Fruit fly (Drosophila melanogaster) whole organism, embryonic: ENCODE results near the gene mTerf3.

Experiments used
- Bgb ChIP-seq: fragments of 200-800 bp; sonication (Bioruptor generic); IDR thresholded peaks from 2 replicates; pipeline ENCODE4 v1.3.6; 2022; ENCODE audit warnings: missing biosample characterization, missing genetic modification characterization; ENCODE audit not compliant: partially characterized antibody
- CG10267 ChIP-seq: fragments of 200-800 bp; sonication (Bioruptor generic); optimal IDR thresholded peaks from 2 replicates; lab custom pipeline; 2018; ENCODE audit warnings: missing biosample characterization, mild to moderate bottlenecking, missing genetic modification characterization, moderate library complexity
- CG10431 ChIP-seq: fragments of 200-800 bp; sonication (Bioruptor generic); optimal IDR thresholded peaks from 3 replicates; lab custom pipeline; 2018; ENCODE audit warnings: missing biosample characterization, mild to moderate bottlenecking, missing genetic modification characterization
- CG10979 ChIP-seq: fragments of 200-800 bp; sonication (Bioruptor generic); optimal IDR thresholded peaks from 2 replicates; lab custom pipeline; 2018; ENCODE audit warnings: missing biosample characterization, mild to moderate bottlenecking, missing genetic modification characterization, moderate library complexity
- CG12155 ChIP-seq: fragments of 200-800 bp; sonication (Bioruptor generic); optimal IDR thresholded peaks from 3 replicates; lab custom pipeline; 2016; ENCODE audit warnings: missing biosample characterization, missing genetic modification characterization
- CG12219 ChIP-seq: fragments of 200-800 bp; sonication (Bioruptor generic); optimal IDR thresholded peaks from 3 replicates; lab custom pipeline; 2018; ENCODE audit warnings: missing biosample characterization, mild to moderate bottlenecking, missing genetic modification characterization
- CG13287 ChIP-seq: fragments of 200-800 bp; sonication (Bioruptor generic); IDR thresholded peaks from 2 replicates; pipeline ENCODE4 v1.3.6; 2022; ENCODE audit warnings: missing biosample characterization, missing genetic modification characterization; ENCODE audit not compliant: partially characterized antibody
- CG14965 ChIP-seq: fragments of 200-800 bp; sonication (Bioruptor generic); optimal IDR thresholded peaks from 2 replicates; lab custom pipeline; 2016; ENCODE audit warnings: missing biosample characterization, missing genetic modification characterization, borderline replicate concordance
- CG15601 ChIP-seq: fragments of 200-800 bp; sonication (Bioruptor generic); optimal IDR thresholded peaks from 3 replicates; lab custom pipeline; 2019; ENCODE audit warnings: missing biosample characterization, mild to moderate bottlenecking, missing genetic modification characterization, moderate library complexity
- CG17568 ChIP-seq: fragments of 200-800 bp; sonication (Bioruptor generic); optimal IDR thresholded peaks from 2 replicates; lab custom pipeline; 2018; ENCODE audit warnings: missing biosample characterization, mild to moderate bottlenecking, missing genetic modification characterization, moderate library complexity
- CG2712 ChIP-seq: fragments of 200-800 bp; optimal IDR thresholded peaks from 3 replicates; lab custom pipeline; 2019; ENCODE audit warnings: missing biosample characterization, mild to moderate bottlenecking, missing genetic modification characterization, moderate library complexity
- CG33213 ChIP-seq: fragments of 200-800 bp; sonication (Bioruptor generic); optimal IDR thresholded peaks from 3 replicates; lab custom pipeline; 2016; ENCODE audit warnings: missing biosample characterization, missing genetic modification characterization
- CG3838 ChIP-seq: fragments of 200-800 bp; sonication (Bioruptor generic); optimal IDR thresholded peaks from 3 replicates; lab custom pipeline; 2016; ENCODE audit warnings: missing biosample characterization, missing genetic modification characterization
- CG42726 ChIP-seq: fragments of 200-800 bp; sonication (Bioruptor generic); IDR thresholded peaks from 2 replicates; pipeline ENCODE4 v1.3.6; 2022; ENCODE audit warnings: missing biosample characterization, missing genetic modification characterization; ENCODE audit not compliant: partially characterized antibody
- CG6813 ChIP-seq: fragments of 200-800 bp; sonication (Bioruptor generic); optimal IDR thresholded peaks from 2 replicates; lab custom pipeline; 2017; ENCODE audit warnings: missing biosample characterization, missing genetic modification characterization, mild to moderate bottlenecking, moderate library complexity, missing genetic modification reagents
- CG7271 ChIP-seq: fragments of 200-800 bp; sonication (Bioruptor generic); optimal IDR thresholded peaks from 2 replicates; lab custom pipeline; 2018; ENCODE audit warnings: missing biosample characterization, mild to moderate bottlenecking, missing genetic modification characterization, moderate library complexity
- CG8089 ChIP-seq: fragments of 200-800 bp; sonication (Bioruptor generic); optimal IDR thresholded peaks from 3 replicates; lab custom pipeline; 2016; ENCODE audit warnings: missing biosample characterization, missing genetic modification characterization
- CrebB ChIP-seq: fragments of 200-800 bp; sonication (Bioruptor generic); optimal IDR thresholded peaks from 3 replicates; lab custom pipeline; 2018; ENCODE audit warnings: missing biosample characterization, mild to moderate bottlenecking, missing genetic modification characterization
- Dad ChIP-seq: fragments of 200-800 bp; sonication (Bioruptor generic); optimal IDR thresholded peaks from 3 replicates; lab custom pipeline; 2016; ENCODE audit warnings: missing biosample characterization, missing genetic modification characterization
- Dek ChIP-seq: fragments of 200-800 bp; sonication (Bioruptor generic); optimal IDR thresholded peaks from 3 replicates; lab custom pipeline; 2019; ENCODE audit warnings: missing biosample characterization, mild to moderate bottlenecking, missing genetic modification characterization, moderate library complexity
- E2f1 ChIP-seq: fragments of 200-800 bp; sonication (Bioruptor generic); IDR thresholded peaks from 2 replicates; pipeline ENCODE4 v1.3.6; 2022; ENCODE audit warnings: missing biosample characterization, missing genetic modification characterization
- Elba2 ChIP-seq: fragments of 200-800 bp; sonication (Bioruptor generic); optimal IDR thresholded peaks from 3 replicates; lab custom pipeline; 2016; ENCODE audit warnings: missing biosample characterization, missing genetic modification characterization
- Ets97D ChIP-seq: fragments of 200-800 bp; sonication (Bioruptor generic); optimal IDR thresholded peaks from 3 replicates; lab custom pipeline; 2016; ENCODE audit warnings: missing biosample characterization, missing genetic modification characterization
- Gsc ChIP-seq: fragments of 200-800 bp; sonication (Bioruptor generic); IDR thresholded peaks from 2 replicates; pipeline ENCODE4 v1.3.6; 2022; ENCODE audit warnings: missing biosample characterization, missing genetic modification characterization
- HLH4C ChIP-seq: fragments of 200-800 bp; sonication (Bioruptor generic); IDR thresholded peaks from 3 replicates; pipeline ENCODE4 v1.3.6; 2022; ENCODE audit warnings: missing biosample characterization, missing genetic modification characterization; ENCODE audit not compliant: partially characterized antibody
- HLHmδ ChIP-seq: fragments of 200-800 bp; sonication (Bioruptor generic); optimal IDR thresholded peaks from 2 replicates; lab custom pipeline; 2018; ENCODE audit warnings: missing biosample characterization, mild to moderate bottlenecking, missing genetic modification characterization, moderate library complexity
- Med ChIP-seq: fragments of 200-800 bp; sonication (Bioruptor generic); peaks from one replicate; lab custom pipeline; 2016; ENCODE audit warnings: missing biosample characterization, missing genetic modification characterization, mild to moderate bottlenecking, inconsistent platforms, moderate library complexity
- Neu2 ChIP-seq: fragments of 200-800 bp; sonication (Bioruptor generic); optimal IDR thresholded peaks from 3 replicates; lab custom pipeline; 2016; ENCODE audit warnings: missing biosample characterization, missing genetic modification characterization, borderline replicate concordance
- Nf-YA ChIP-seq: fragments of 200-800 bp; sonication (Bioruptor generic); IDR thresholded peaks from 2 replicates; pipeline ENCODE4 v1.3.6; 2022; ENCODE audit warnings: missing biosample characterization, missing genetic modification characterization
- Pdp1 ChIP-seq, 2 experiments: fragments of 200-800 bp; sonication (Bioruptor generic); optimal IDR thresholded peaks; 3 replicates each; lab custom pipeline; 2016; ENCODE audit warnings: missing biosample characterization in 2 of 2, missing genetic modification characterization in 2 of 2, mild to moderate bottlenecking in 1 of 2, moderate library complexity in 1 of 2
- Ptx1 ChIP-seq: fragments of 200-800 bp; sonication (Bioruptor generic); IDR thresholded peaks from 2 replicates; pipeline ENCODE4 v1.3.6; 2022; ENCODE audit warnings: missing biosample characterization, missing genetic modification characterization
- Sox102F ChIP-seq: fragments of 200-800 bp; sonication (Bioruptor generic); optimal IDR thresholded peaks from 2 replicates; lab custom pipeline; 2018; ENCODE audit warnings: missing biosample characterization, mild to moderate bottlenecking, missing genetic modification characterization, moderate library complexity
- chm ChIP-seq: fragments of 200-800 bp; sonication (Bioruptor generic); IDR thresholded peaks from 2 replicates; pipeline ENCODE4 v1.3.6; 2022; ENCODE audit warnings: missing biosample characterization, missing genetic modification characterization
- dati ChIP-seq: fragments of 200-800 bp; sonication (Bioruptor generic); IDR thresholded peaks from 2 replicates; pipeline ENCODE4 v1.3.6; 2022; ENCODE audit warnings: missing biosample characterization, missing genetic modification characterization
- eve ChIP-seq, 2 experiments: fragments of >200 bp; optimal IDR thresholded peaks; 2 replicates each; lab custom pipeline; 2017; ENCODE audit warnings: missing biosample characterization in 2 of 2, missing genetic modification characterization in 2 of 2
- gcm ChIP-seq: fragments of 200-800 bp; sonication (Bioruptor generic); optimal IDR thresholded peaks from 2 replicates; lab custom pipeline; 2019; ENCODE audit warnings: missing biosample characterization, mild to moderate bottlenecking, missing genetic modification characterization, moderate library complexity
- grau ChIP-seq: fragments of 200-800 bp; optimal IDR thresholded peaks from 3 replicates; lab custom pipeline; 2019; ENCODE audit warnings: missing biosample characterization, mild to moderate bottlenecking, missing genetic modification characterization, moderate library complexity
- lov ChIP-seq, 2 experiments: fragments of 200-800 bp in 1 of 2; fragments of >200 bp in 1 of 2; sonication (Bioruptor generic) in 1 of 2; IDR thresholded peaks in 1 of 2; optimal IDR thresholded peaks in 1 of 2; 2 replicates in 1 of 2; 3 replicates in 1 of 2; pipeline versions ENCODE4 v1.3.6 to Lab custom; 2017 to 2022; ENCODE audit warnings: missing biosample characterization in 1 of 2, missing genetic modification characterization in 1 of 2
- mld ChIP-seq: fragments of 200-800 bp; sonication (Bioruptor generic); IDR thresholded peaks from 3 replicates; pipeline ENCODE4 v1.3.6; 2022; ENCODE audit warnings: missing biosample characterization, missing genetic modification characterization; ENCODE audit not compliant: partially characterized antibody
- rib ChIP-seq: fragments of 200-800 bp; sonication (Bioruptor generic); IDR thresholded peaks from 2 replicates; pipeline ENCODE4 v1.3.6; 2022; ENCODE audit warnings: missing biosample characterization, missing genetic modification characterization
- sens ChIP-seq: fragments of 200-800 bp; sonication (Bioruptor generic); peaks from one replicate; lab custom pipeline; 2016; ENCODE audit warnings: missing biosample characterization, missing genetic modification characterization
- shn ChIP-seq: fragments of 200-800 bp; sonication (Bioruptor generic); optimal IDR thresholded peaks from 3 replicates; lab custom pipeline; 2016; ENCODE audit warnings: missing biosample characterization, missing genetic modification characterization
- sima ChIP-seq: fragments of 200-800 bp; sonication (Bioruptor generic); optimal IDR thresholded peaks from 2 replicates; lab custom pipeline; 2016; ENCODE audit warnings: missing biosample characterization, missing genetic modification characterization
- z ChIP-seq: fragments of 200-800 bp; sonication (Bioruptor generic); IDR thresholded peaks from 3 replicates; pipeline ENCODE4 v1.3.6; 2022; ENCODE audit warnings: missing biosample characterization, missing genetic modification characterization

The mTerf3 gene

DNA sequence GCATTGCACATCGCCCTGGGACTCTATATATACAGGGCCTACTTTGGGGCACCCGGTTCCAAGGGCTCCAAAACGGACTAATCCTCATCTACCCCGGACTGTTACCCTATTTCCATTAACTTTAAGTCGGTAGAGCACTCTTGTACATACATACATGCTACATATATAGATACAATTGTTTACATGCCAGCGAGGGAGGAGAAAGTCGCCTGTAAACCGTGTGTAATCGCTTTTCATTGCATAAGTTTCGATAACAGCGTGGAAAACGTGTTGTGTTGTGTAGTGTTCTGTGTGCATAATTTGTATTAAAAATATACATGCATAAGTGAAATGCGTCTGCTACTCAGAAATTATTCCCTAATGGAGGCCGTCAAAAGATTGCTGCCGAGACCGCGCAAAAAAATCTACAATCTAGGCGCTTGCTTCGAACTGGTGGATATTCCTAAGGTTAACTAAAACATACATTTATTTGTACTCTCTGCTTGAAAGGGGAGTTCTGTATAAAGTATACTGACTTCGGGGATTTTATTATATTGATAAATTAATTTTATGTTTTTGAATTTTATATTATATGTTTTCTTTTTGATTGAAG is 46.3 kb downstream of the mTerf3 start, which contains the start of gene isoQC:
isoQC (plus strand) TSS at position 270 of the 592 bp plus-strand sequence.
- TF ChIP-seq CG3838 (GFP tag; lab: Kevin White, UChicago) (peak; percentile 53), CG8089 (GFP tag; lab: Kevin White, UChicago) (no peak), sens (peak; percentile 37), HLH4C (GFP tag; lab: Robert Waterston, UW) (no peak), Med (GFP tag; lab: Kevin White, UChicago) (peak; percentile 19), CG10431 (GFP tag; lab: Kevin White, UChicago) (peak; percentile 76), CG12155 (GFP tag; lab: Kevin White, UChicago) (no peak), gcm (peak; percentile 80), CG2712 (tag; lab: Kevin White, UChicago) (no peak), CG17568 (GFP tag; lab: Kevin White, UChicago) (peak; percentile 75), eve (GFP tag; optimal IDR thresholded peaks at IDR 0.05; lab: Kevin White, UChicago) (peak in 1 of 2 experiments; percentile 86), Pdp1 (GFP tag; optimal IDR thresholded peaks at IDR 0.05; lab: Kevin White, UChicago) (peak in 1 of 2 experiments; percentile 99)
- TF ChIP-seq, all 482 proteins: peak for 8

dm6 chr3L:20473021-20473799 is 47.4 kb downstream of the mTerf3 start, which contains the start of the genes CG32428 and CG5969:
Gene CG32428 (minus strand): TSS chr3L:20473723.
Gene CG5969 (plus strand): TSS chr3L:20473783.
- peak; percentile 22 for TF ChIP-seq sens
- no peak for TF ChIP-seq CG17568 (GFP tag; lab: Kevin White, UChicago)
- no peak for TF ChIP-seq Dad (GFP tag; lab: Kevin White, UChicago)
- TF ChIP-seq rib (GFP tag; lab: Robert Waterston, UW) = peak; percentile 77
- TF ChIP-seq Gsc (GFP tag; lab: Robert Waterston, UW) = no peak
- TF ChIP-seq lov (optimal IDR thresholded peaks at IDR 0.05; lab: Kevin White, UChicago) = no peak
- TF ChIP-seq lov (GFP tag; IDR thresholded peaks at IDR 0.05; lab: Robert Waterston, UW) = no peak
- peak; percentile 51 for TF ChIP-seq Sox102F (GFP tag; lab: Kevin White, UChicago)
- TF ChIP-seq CG13287 (GFP tag; lab: Robert Waterston, UW) = no peak; the same call in 1 of the 2 replicates
- TF ChIP-seq Elba2 = peak; percentile 87
- no peak for TF ChIP-seq shn (GFP tag; lab: Kevin White, UChicago)
- no peak for TF ChIP-seq CG10979 (tag; lab: Kevin White, UChicago)
- TF ChIP-seq CrebB (tag; lab: Kevin White, UChicago) = peak; percentile 13
- TF ChIP-seq CG6813 (GFP tag; lab: Kevin White, UChicago) = peak; percentile 20
- TF ChIP-seq CG10267 = peak; percentile 60
- peak; percentile 60; the same call in 1 of the 2 replicates for TF ChIP-seq E2f1 (GFP tag; lab: Robert Waterston, UW)
- TF ChIP-seq z (GFP tag; lab: Robert Waterston, UW) = no peak
- no peak for TF ChIP-seq dati
- TF ChIP-seq CG15601 = peak; percentile 28
- peak; percentile 39 for TF ChIP-seq Ets97D
- TF ChIP-seq CG42726 (GFP tag; lab: Robert Waterston, UW) = no peak
- TF ChIP-seq Ptx1 (GFP tag; lab: Robert Waterston, UW) = peak; percentile 70
- TF ChIP-seq mld = no peak
- peak; percentile 34 for TF ChIP-seq HLHmδ (GFP tag; lab: Kevin White, UChicago)
- no peak for TF ChIP-seq sima (GFP tag; lab: Kevin White, UChicago)
- no peak for TF ChIP-seq CG33213
- no peak for TF ChIP-seq Nf-YA (GFP tag; lab: Robert Waterston, UW)
- no peak for TF ChIP-seq Neu2
- TF ChIP-seq Dek (tag; lab: Kevin White, UChicago) = peak; percentile 76
- TF ChIP-seq chm (GFP tag; lab: Robert Waterston, UW) = peak; percentile 46; the same call in 1 of the 2 replicates
- peak; percentile 12 for TF ChIP-seq CG7271 (tag; lab: Kevin White, UChicago)
- TF ChIP-seq Bgb = no peak
- no peak for TF ChIP-seq CG12219
- TF ChIP-seq grau = peak; percentile 62
- no peak for TF ChIP-seq CG14965 (GFP tag; lab: Kevin White, UChicago)
